Fruit fly (Drosophila melanogaster) whole organism, wandering third instar larva: ENCODE data around the gene SAK.

Source experiments
- Abd-B ChIP-seq: fragments of >200 bp; optimal IDR thresholded peaks from 2 replicates; lab custom pipeline; 2017; ENCODE audit warnings: missing biosample characterization, missing genetic modification characterization
- CG32264 ChIP-seq: fragments of 200-800 bp; sonication (Bioruptor generic); optimal IDR thresholded peaks from 2 replicates; lab custom pipeline; 2016; ENCODE audit warnings: missing biosample characterization, missing genetic modification characterization
- CG9705 ChIP-seq: fragments of 200-800 bp; sonication (Bioruptor generic); optimal IDR thresholded peaks from 2 replicates; lab custom pipeline; 2018; ENCODE audit warnings: missing biosample characterization, mild to moderate bottlenecking, missing genetic modification characterization
- CrebA ChIP-seq: fragments of 200-800 bp; sonication (Bioruptor generic); optimal IDR thresholded peaks from 2 replicates; lab custom pipeline; 2016; ENCODE audit warnings: missing biosample characterization, mild to moderate bottlenecking, missing genetic modification characterization, borderline replicate concordance
- Dfd ChIP-seq: fragments of >200 bp; optimal IDR thresholded peaks from 2 replicates; lab custom pipeline; 2017; ENCODE audit warnings: missing biosample characterization, missing genetic modification characterization
- Dif ChIP-seq: fragments of 200-275, 200-300 bp; sonication (Bioruptor generic); optimal IDR thresholded peaks from 2 replicates; lab custom pipeline; 2018; ENCODE audit warnings: missing biosample characterization, missing genetic modification characterization; ENCODE audit not compliant: partially characterized antibody
- GATAd ChIP-seq: sonication (Bioruptor generic); optimal IDR thresholded peaks from 2 replicates; lab custom pipeline; 2016; ENCODE audit warnings: missing biosample characterization, missing genetic modification characterization
- HLH106 ChIP-seq: fragments of 200-800 bp; optimal IDR thresholded peaks from 3 replicates; lab custom pipeline; 2019; ENCODE audit warnings: missing biosample characterization, mild to moderate bottlenecking, missing genetic modification characterization, moderate library complexity
- Hnf4 ChIP-seq: fragments of 200-800 bp; sonication (Bioruptor generic); optimal IDR thresholded peaks from 2 replicates; lab custom pipeline; 2016; ENCODE audit warnings: missing biosample characterization, mild to moderate bottlenecking, missing genetic modification characterization
- Hr78 ChIP-seq: fragments of >200 bp; optimal IDR thresholded peaks from 2 replicates; lab custom pipeline; 2017; ENCODE audit warnings: missing biosample characterization, missing genetic modification characterization
- Hr83 ChIP-seq: fragments of 200-300 bp; sonication (Bioruptor generic); optimal IDR thresholded peaks from 2 replicates; lab custom pipeline; 2016; ENCODE audit warnings: missing biosample characterization, mild to moderate bottlenecking, missing genetic modification characterization, moderate library complexity; ENCODE audit not compliant: poor library complexity, severe bottlenecking
- Jra ChIP-seq: sonication (Bioruptor generic); optimal IDR thresholded peaks from 2 replicates; lab custom pipeline; 2016; ENCODE audit warnings: missing biosample characterization, missing genetic modification characterization
- Mio ChIP-seq: sonication (Bioruptor generic); optimal IDR thresholded peaks from 2 replicates; lab custom pipeline; 2016; ENCODE audit warnings: missing biosample characterization, missing genetic modification characterization
- Myc ChIP-seq: fragments of >200 bp; optimal IDR thresholded peaks from 2 replicates; lab custom pipeline; 2017
- N ChIP-seq: fragments of >200 bp; optimal IDR thresholded peaks from 2 replicates; lab custom pipeline; 2018; ENCODE audit warnings: missing biosample characterization, missing external identifiers, missing genetic modification characterization
- OdsH ChIP-seq: fragments of 200-800 bp; sonication (Bioruptor generic); optimal IDR thresholded peaks from 2 replicates; lab custom pipeline; 2016; ENCODE audit warnings: missing biosample characterization, mild to moderate bottlenecking, missing genetic modification characterization
- Rel ChIP-seq, 2 experiments: fragments of 200-800 bp; sonication (Bioruptor generic) in 1 of 2; optimal IDR thresholded peaks; 2 replicates in 1 of 2; 3 replicates in 1 of 2; lab custom pipeline; 2016 to 2019; ENCODE audit warnings: mild to moderate bottlenecking in 2 of 2, missing biosample characterization in 2 of 2, missing genetic modification characterization in 2 of 2, moderate library complexity in 1 of 2
- Sp1 ChIP-seq: fragments of 200-800 bp; sonication (Bioruptor generic); optimal IDR thresholded peaks from 3 replicates; lab custom pipeline; 2019; ENCODE audit warnings: missing biosample characterization, mild to moderate bottlenecking, missing genetic modification characterization, moderate library complexity
- Vsx2 ChIP-seq: fragments of 200-300, 225-300 bp; sonication (Bioruptor generic); optimal IDR thresholded peaks from 2 replicates; lab custom pipeline; 2018; ENCODE audit warnings: missing biosample characterization, missing genetic modification characterization; ENCODE audit not compliant: partially characterized antibody
- br ChIP-seq: fragments of 200-800 bp; sonication (Bioruptor generic); optimal IDR thresholded peaks from 2 replicates; lab custom pipeline; 2016; ENCODE audit warnings: missing biosample characterization, missing genetic modification characterization
- brk ChIP-seq: fragments of 200-800 bp; sonication (Bioruptor generic); optimal IDR thresholded peaks from 2 replicates; lab custom pipeline; 2016; ENCODE audit warnings: missing biosample characterization, mild to moderate bottlenecking, missing genetic modification characterization
- dl ChIP-seq, 2 experiments: fragments of 175-275, 200-275 bp in 1 of 2; fragments of 200-275 bp in 1 of 2; sonication (Bioruptor generic); optimal IDR thresholded peaks; lab custom pipeline; 2018; ENCODE audit warnings: mild to moderate bottlenecking in 2 of 2, missing biosample characterization in 2 of 2, missing genetic modification characterization in 2 of 2, moderate library complexity in 2 of 2; ENCODE audit not compliant: partially characterized antibody in 2 of 2, insufficient read depth in 1 of 2
- dmrt93B ChIP-seq: fragments of 200-800 bp; sonication (Bioruptor generic); optimal IDR thresholded peaks from 2 replicates; lab custom pipeline; 2018; ENCODE audit warnings: missing biosample characterization, mild to moderate bottlenecking, missing genetic modification characterization
- dsf ChIP-seq: sonication (Bioruptor generic); optimal IDR thresholded peaks from 2 replicates; lab custom pipeline; 2016; ENCODE audit warnings: missing biosample characterization, missing genetic modification characterization, borderline replicate concordance
- ey ChIP-seq: fragments of 200-800 bp; sonication (Bioruptor generic); optimal IDR thresholded peaks from 2 replicates; lab custom pipeline; 2016; ENCODE audit warnings: missing biosample characterization, missing genetic modification characterization
- foxo ChIP-seq, 2 experiments: fragments of 200-800 bp; sonication (Bioruptor generic); optimal IDR thresholded peaks; 2 replicates in 1 of 2; 3 replicates in 1 of 2; lab custom pipeline; 2016 to 2017; ENCODE audit warnings: missing biosample characterization in 2 of 2, missing genetic modification characterization in 2 of 2
- fru ChIP-seq: fragments of 200-800 bp; sonication (Bioruptor generic); optimal IDR thresholded peaks from 3 replicates; lab custom pipeline; 2016; ENCODE audit warnings: missing biosample characterization, mild to moderate bottlenecking, missing genetic modification characterization
- h ChIP-seq: fragments of 200-800 bp; sonication (Bioruptor generic); optimal IDR thresholded peaks from 3 replicates; lab custom pipeline; 2016; ENCODE audit warnings: missing biosample characterization, mild to moderate bottlenecking, missing genetic modification characterization
- jim ChIP-seq: fragments of 175-275, 200-325 bp; sonication (Bioruptor generic); optimal IDR thresholded peaks from 2 replicates; lab custom pipeline; 2016; ENCODE audit warnings: missing biosample characterization, mild to moderate bottlenecking, missing genetic modification characterization
- lola ChIP-seq: fragments of >200 bp; optimal IDR thresholded peaks from 2 replicates; lab custom pipeline; 2017; ENCODE audit warnings: missing biosample characterization, missing genetic modification characterization
- pan ChIP-seq: fragments of >200 bp; optimal IDR thresholded peaks from 2 replicates; lab custom pipeline; 2017
- psq ChIP-seq: fragments of 200-800 bp; sonication (Bioruptor generic); optimal IDR thresholded peaks from 3 replicates; lab custom pipeline; 2017; ENCODE audit warnings: missing biosample characterization, mild to moderate bottlenecking, missing genetic modification characterization, moderate library complexity
- rgr ChIP-seq: fragments of 200-800 bp; sonication (Bioruptor generic); optimal IDR thresholded peaks from 3 replicates; lab custom pipeline; 2016; ENCODE audit warnings: missing biosample characterization, mild to moderate bottlenecking, missing genetic modification characterization
- sage ChIP-seq: fragments of 200-800 bp; sonication (Bioruptor generic); optimal IDR thresholded peaks from 2 replicates; lab custom pipeline; 2016; ENCODE audit warnings: missing biosample characterization, mild to moderate bottlenecking, missing genetic modification characterization
- sv ChIP-seq: fragments of 200-800 bp; sonication (Bioruptor generic); optimal IDR thresholded peaks from 3 replicates; lab custom pipeline; 2016; ENCODE audit warnings: missing biosample characterization, missing genetic modification characterization
- tai ChIP-seq: sonication (Bioruptor generic); optimal IDR thresholded peaks from 2 replicates; lab custom pipeline; 2016; ENCODE audit warnings: missing biosample characterization, missing genetic modification characterization
- usp ChIP-seq: fragments of >200 bp; optimal IDR thresholded peaks from 2 replicates; lab custom pipeline; 2017; ENCODE audit warnings: missing biosample characterization, missing genetic modification characterization
- woc ChIP-seq: sonication (Bioruptor generic); optimal IDR thresholded peaks from 2 replicates; lab custom pipeline; 2016; ENCODE audit warnings: missing biosample characterization, mild to moderate bottlenecking, missing genetic modification characterization

The SAK gene

dm6 chr3L:21515823-21516715, at the start of gene SAK, which contains the start of gene Cdk12:
Gene SAK, minus strand, starts transcription at chr3L:21515887.
Gene Cdk12, plus strand, starts transcription at chr3L:21516306.
- TF ChIP-seq GATAd (GFP tag; lab: Kevin White, UChicago) (peak; percentile 50), dl (GFP tag; optimal IDR thresholded peaks at IDR 0.05; lab: Kevin White, UChicago; ENCODE audit: insufficient read depth in 1 of 2, partially characterized antibody in 2 of 2) (no peak), Mio (no peak), sage (GFP tag; lab: Kevin White, UChicago) (peak; percentile 55), dmrt93B (GFP tag; lab: Kevin White, UChicago) (peak; percentile 80), Rel (GFP tag; optimal IDR thresholded peaks at IDR 0.05; lab: Kevin White, UChicago) (peak; percentile 42), Rel (tag; optimal IDR thresholded peaks at IDR 0.05; lab: Kevin White, UChicago) (peak; percentile 48), Sp1 (GFP tag; lab: Kevin White, UChicago) (peak; percentile 87), h (GFP tag; lab: Kevin White, UChicago) (peak; percentile 70), dsf (GFP tag; lab: Kevin White, UChicago) (peak; percentile 34), Jra (GFP tag; lab: Kevin White, UChicago) (peak; percentile 62), Hr78 (peak; percentile 64), Dif (GFP tag; lab: Kevin White, UChicago) (no peak), Vsx2 (GFP tag; lab: Kevin White, UChicago) (no peak), woc (GFP tag; lab: Kevin White, UChicago) (peak; percentile 55), Hnf4 (peak; percentile 71), usp (GFP tag; lab: Kevin White, UChicago) (no peak), Dfd (no peak), fru (GFP tag; lab: Kevin White, UChicago) (peak; percentile 79), brk (GFP tag; lab: Kevin White, UChicago) (peak; percentile 57), lola (GFP tag; lab: Kevin White, UChicago) (no peak), HLH106 (tag; lab: Kevin White, UChicago) (peak; percentile 90), CrebA (no peak), br (GFP tag; lab: Kevin White, UChicago) (peak; percentile 56), CG9705 (peak; percentile 71), foxo (GFP tag; optimal IDR thresholded peaks at IDR 0.05; lab: Kevin White, UChicago) (peak in 1 of 2 experiments; percentile 89), pan (no peak), rgr (GFP tag; lab: Kevin White, UChicago) (peak; percentile 85), psq (peak; percentile 80), tai (GFP tag; lab: Kevin White, UChicago) (no peak), N (GFP tag; lab: Kevin White, UChicago) (peak; percentile 69), CG32264 (no peak), Hr83 (peak; percentile 82), sv (GFP tag; lab: Kevin White, UChicago) (peak; percentile 79), Myc (lab: Kevin White, UChicago) (peak; percentile 18), Abd-B (GFP tag; lab: Kevin White, UChicago) (no peak), jim (GFP tag; lab: Kevin White, UChicago) (no peak), ey (GFP tag; lab: Kevin White, UChicago) (peak; percentile 58), OdsH (GFP tag; lab: Kevin White, UChicago) (peak; percentile 77)

dm6 chr3L:21565126-21565525, 49.4 kb upstream of the SAK start, which contains the start of gene CG7634:
Gene CG7634, plus strand, starts transcription at chr3L:21565426.
- TF ChIP-seq foxo (GFP tag; optimal IDR thresholded peaks at IDR 0.05; lab: Kevin White, UChicago) = no peak
- no peak for TF ChIP-seq Hnf4
- no peak for TF ChIP-seq Dfd
- no peak for TF ChIP-seq tai (GFP tag; lab: Kevin White, UChicago)
- no peak for TF ChIP-seq HLH106 (tag; lab: Kevin White, UChicago)
- TF ChIP-seq Vsx2 (GFP tag; lab: Kevin White, UChicago) = no peak
- no peak for TF ChIP-seq CG32264
- TF ChIP-seq ey (GFP tag; lab: Kevin White, UChicago) = no peak
- TF ChIP-seq dmrt93B (GFP tag; lab: Kevin White, UChicago) = no peak
- no peak for TF ChIP-seq Hr83
- TF ChIP-seq psq = no peak
- TF ChIP-seq rgr (GFP tag; lab: Kevin White, UChicago) = no peak
- TF ChIP-seq woc (GFP tag; lab: Kevin White, UChicago) = no peak
- no peak for TF ChIP-seq fru (GFP tag; lab: Kevin White, UChicago)
